Fruit fly (Drosophila melanogaster): Measurements from ENCODE around the gene CG17928.

Gene CG17928

dm6 chr2L:16819714-16820113 lies 28.3 kb downstream of the CG17928 start (continued):
- peak; percentile 28 for TF ChIP-seq CG12071 (GFP tag; optimal IDR thresholded peaks at IDR 0.05)
- peak; percentile 8 for TF ChIP-seq CG8281 (tag; optimal IDR thresholded peaks at IDR 0.05)
- no peak for TF ChIP-seq zf30C (GFP tag; optimal IDR thresholded peaks at IDR 0.05)
- TF ChIP-seq Drgx (GFP tag; IDR thresholded peaks at IDR 0.05) = no peak
- TF ChIP-seq Hand (GFP tag; optimal IDR thresholded peaks at IDR 0.05) = peak; percentile 6
- no peak for TF ChIP-seq CG1024 (GFP tag; IDR thresholded peaks at IDR 0.05)
- peak in 1 of 2 experiments; percentile 37 for TF ChIP-seq Eip74EF (GFP tag; optimal IDR thresholded peaks at IDR 0.05)
- TF ChIP-seq run (tag; optimal IDR thresholded peaks at IDR 0.05) = no peak
- TF ChIP-seq schlank (tag; optimal IDR thresholded peaks at IDR 0.05) = peak; percentile 10
- peak; percentile 31 for TF ChIP-seq CG12219 (GFP tag; optimal IDR thresholded peaks at IDR 0.05)
- TF ChIP-seq odd (GFP tag; optimal IDR thresholded peaks at IDR 0.05) = peak; percentile 62
- no peak for TF ChIP-seq CG7372 (GFP tag; IDR thresholded peaks at IDR 0.05)
- peak; percentile 20 for TF ChIP-seq sens (GFP tag)
- no peak for TF ChIP-seq Mad (GFP tag; optimal IDR thresholded peaks at IDR 0.05)
- TF ChIP-seq ATbp (GFP tag; optimal IDR thresholded peaks at IDR 0.05) = peak; percentile 15
- peak; percentile 29 for TF ChIP-seq Med (GFP tag)
- peak; percentile 7 for TF ChIP-seq Oli (tag; optimal IDR thresholded peaks at IDR 0.05)
- peak; percentile 20 for TF ChIP-seq CG8924 (tag; optimal IDR thresholded peaks at IDR 0.05)
- peak; percentile 79 for TF ChIP-seq CG13296 (GFP tag; optimal IDR thresholded peaks at IDR 0.05)
- peak; percentile 32 for TF ChIP-seq CG15514 (GFP tag; optimal IDR thresholded peaks at IDR 0.05)
- TF ChIP-seq Pdp1 (GFP tag; optimal IDR thresholded peaks at IDR 0.05) = peak in 1 of 2 experiments; percentile 19
- TF ChIP-seq gcm2 (GFP tag; optimal IDR thresholded peaks at IDR 0.05) = no peak
- peak; percentile 28 for TF ChIP-seq CG10147 (GFP tag; optimal IDR thresholded peaks at IDR 0.05)
- TF ChIP-seq gem (tag; optimal IDR thresholded peaks at IDR 0.05) = peak; percentile 25
- peak; percentile 44 for TF ChIP-seq lab (GFP tag; optimal IDR thresholded peaks at IDR 0.05)
- peak; percentile 34 for TF ChIP-seq lbe (GFP tag; optimal IDR thresholded peaks at IDR 0.05)
- TF ChIP-seq Lim3 (GFP tag; IDR thresholded peaks at IDR 0.05) = no peak
- TF ChIP-seq gcm (GFP tag; optimal IDR thresholded peaks at IDR 0.05) = peak; percentile 40
- peak; percentile 36 for TF ChIP-seq Nf-YB (GFP tag; optimal IDR thresholded peaks at IDR 0.05)
- TF ChIP-seq CG1602 (GFP tag; optimal IDR thresholded peaks at IDR 0.05) = no peak
- peak; percentile 97 for TF ChIP-seq exex (tag; optimal IDR thresholded peaks at IDR 0.05)
- TF ChIP-seq CG14014 (GFP tag; IDR thresholded peaks at IDR 0.05) = peak; percentile 40; the same call in 1 of the 2 replicates
- TF ChIP-seq CG15269 (tag; optimal IDR thresholded peaks at IDR 0.05) = peak; percentile 48
- peak; percentile 14 for TF ChIP-seq CG17359 (tag; optimal IDR thresholded peaks at IDR 0.05)
- TF ChIP-seq Sox102F (GFP tag; optimal IDR thresholded peaks at IDR 0.05) = no peak
- TF ChIP-seq gce (GFP tag; IDR thresholded peaks at IDR 0.05) = no peak
- no peak for TF ChIP-seq CG8765 (GFP tag; IDR thresholded peaks at IDR 0.05)
- peak; percentile 86 for TF ChIP-seq CG13894 (tag; optimal IDR thresholded peaks at IDR 0.05)
- peak; percentile 30 for TF ChIP-seq Hey (tag; optimal IDR thresholded peaks at IDR 0.05)
- TF ChIP-seq CG10543 (GFP tag; optimal IDR thresholded peaks at IDR 0.05) = peak; percentile 52
- peak; percentile 68 for TF ChIP-seq mirr (GFP tag; optimal IDR thresholded peaks at IDR 0.05)
- TF ChIP-seq ewg (GFP tag; optimal IDR thresholded peaks at IDR 0.05) = no peak
- no peak for TF ChIP-seq Hr51 (GFP tag; optimal IDR thresholded peaks at IDR 0.05)
- TF ChIP-seq Fer2 (tag; optimal IDR thresholded peaks at IDR 0.05) = peak; percentile 38
- peak; percentile 89 for TF ChIP-seq CG31224 (GFP tag; IDR thresholded peaks at IDR 0.05)
- no peak for TF ChIP-seq HLH4C (GFP tag; IDR thresholded peaks at IDR 0.05; ENCODE audit: partially characterized antibody)
- no peak for TF ChIP-seq lilli (GFP tag; optimal IDR thresholded peaks at IDR 0.05)
- peak; percentile 71 for TF ChIP-seq CG34376 (GFP tag; optimal IDR thresholded peaks at IDR 0.05)
- TF ChIP-seq kah (GFP tag; optimal IDR thresholded peaks at IDR 0.05) = peak; percentile 4
